Worm (Caenorhabditis elegans) whole organism, L1 larva: ENCODE measurements around the gene F55F10.1.

Experiments
- ama-1 ChIP-seq: fragments of 150-350 bp; optimal IDR thresholded peaks from 2 replicates; lab custom pipeline; 2014
- ces-1 ChIP-seq: fragments of 150-350 bp; optimal IDR thresholded peaks from 2 replicates; lab custom pipeline; 2014; ENCODE audit warnings: missing biosample characterization, missing genetic modification reagents, missing genetic modification characterization
- efl-1 ChIP-seq, 4 experiments: fragments of 150-350 bp; optimal IDR thresholded peaks in 3 of 4; peaks in 1 of 4; 1 replicate in 1 of 4; 2 replicates in 3 of 4; lab custom pipeline; 2014; ENCODE audit warnings: missing biosample characterization in 2 of 4, missing genetic modification characterization in 2 of 4, missing genetic modification reagents in 2 of 4
- elt-3 ChIP-seq, 6 experiments: fragments of 150-350 bp in 1 of 6; sonication (generic microtip); optimal IDR thresholded peaks; 2 replicates each; lab custom pipeline; 2017 to 2018; ENCODE audit warnings: missing biosample characterization in 6 of 6, missing genetic modification characterization in 6 of 6, inconsistent platforms in 1 of 6
- lin-35 ChIP-seq, 2 experiments: fragments of 150-350 bp; optimal IDR thresholded peaks; 2 replicates each; lab custom pipeline; 2014; ENCODE audit warnings: missing biosample characterization in 2 of 2, missing genetic modification characterization in 2 of 2, missing genetic modification reagents in 2 of 2
- nhr-84 ChIP-seq: sonication (generic microtip); optimal IDR thresholded peaks from 2 replicates; lab custom pipeline; 2017; ENCODE audit warnings: missing biosample characterization, missing genetic modification characterization
- snpc-4 ChIP-seq: fragments of 150-350 bp; optimal IDR thresholded peaks from 2 replicates; lab custom pipeline; 2014; ENCODE audit warnings: missing biosample characterization, missing genetic modification characterization
- snu-23 ChIP-seq: sonication (generic microtip); optimal IDR thresholded peaks from 2 replicates; lab custom pipeline; 2016; ENCODE audit warnings: missing genetic modification characterization, missing compliant biosample characterization
- sox-4 ChIP-seq: sonication (generic microtip); optimal IDR thresholded peaks from 2 replicates; lab custom pipeline; 2016; ENCODE audit warnings: missing genetic modification characterization, missing compliant biosample characterization
- xbp-1 ChIP-seq: sonication (generic microtip); optimal IDR thresholded peaks from 2 replicates; lab custom pipeline; 2016; ENCODE audit warnings: missing genetic modification characterization, missing compliant biosample characterization

- TF ChIP-seq sox-4 (tag; lab: Kevin White, UChicago) (no peak), efl-1 (optimal IDR thresholded peaks at IDR 0.05; lab: Kevin White, UChicago) (no peak), efl-1 (GFP tag; optimal IDR thresholded peaks at IDR 0.05 in 1 of 2; lab: Kevin White, UChicago) (no peak), xbp-1 (tag; lab: Kevin White, UChicago) (no peak), snpc-4 (tag; lab: Kevin White, UChicago) (no peak), nhr-84 (tag; lab: Kevin White, UChicago) (no peak), ama-1 (lab: Kevin White, UChicago) (no peak), snu-23 (GFP tag; lab: Kevin White, UChicago) (no peak), ces-1 (GFP tag; lab: Kevin White, UChicago) (no peak), elt-3 (tag; optimal IDR thresholded peaks at IDR 0.05; lab: Kevin White, UChicago) (no peak), lin-35 (GFP tag; optimal IDR thresholded peaks at IDR 0.05; lab: Kevin White, UChicago) (no peak)
These were observed 24.3 kb upstream of the F55F10.1 start, which contains the start of the genes W03B1.3 and oac-51 for ce11 chrIV:4336139-4336851.
